Worm (Caenorhabditis elegans) whole organism, late embryonic: Measurements from ENCODE around the gene C32B5.6.

Source experiments
- ama-1 ChIP-seq: fragments of 150-350 bp; optimal IDR thresholded peaks from 2 replicates; lab custom pipeline; 2014
- sox-4 ChIP-seq: sonication (generic microtip); optimal IDR thresholded peaks from 2 replicates; lab custom pipeline; 2017; ENCODE audit warnings: mild to moderate bottlenecking, missing genetic modification characterization, inconsistent platforms, missing compliant biosample characterization

- TF ChIP-seq sox-4 (no peak), ama-1 (lab: Kevin White, UChicago) (no peak)
These were observed 29.7 kb upstream of the C32B5.6 start, which contains the start of gene R07C3.3 for ce11 chrII:938549-938948.
